Worm (Caenorhabditis elegans) whole organism, L4/young adult: ENCODE data around the gene znf-622.

Experiments used
- W03F9.2 ChIP-seq: fragments of 150-350 bp; optimal IDR thresholded peaks from 2 replicates; lab custom pipeline; 2014; ENCODE audit warnings: missing biosample characterization, missing genetic modification characterization
- dao-5 ChIP-seq: sonication (generic microtip); optimal IDR thresholded peaks from 2 replicates; lab custom pipeline; 2016; ENCODE audit warnings: missing genotype, missing genetic modification characterization, moderate library complexity, missing compliant biosample characterization
- him-1 ChIP-seq: sonication (generic microtip); optimal IDR thresholded peaks from 2 replicates; lab custom pipeline; 2016; ENCODE audit warnings: missing genotype, missing genetic modification reagents, missing genetic modification characterization, missing compliant biosample characterization

ce11 chrIII:6381584-6382391, at the start of gene znf-622:
- TF ChIP-seq him-1 (tag; lab: Kevin White, UChicago) = no peak
- TF ChIP-seq dao-5 (tag; lab: Kevin White, UChicago) = no peak
- TF ChIP-seq W03F9.2 = no peak
